Worm (Caenorhabditis elegans) whole organism, young adult: Measurements from ENCODE around the gene dpy-2.

Source experiments
- B0019.2 ChIP-seq: fragments of 200-800 bp; sonication (Bioruptor generic); conservative IDR thresholded peaks from 2 replicates; pipeline ENCODE4 v1.3.6; 2022; ENCODE audit warnings: missing genetic modification reagents, missing genetic modification characterization, missing compliant biosample characterization
- B0261.1 ChIP-seq: sonication (generic microtip); optimal IDR thresholded peaks from 2 replicates; lab custom pipeline; 2016; ENCODE audit warnings: mild to moderate bottlenecking, missing genetic modification characterization, moderate library complexity, missing compliant biosample characterization
- C06A6.2 ChIP-seq: fragments of 200-800 bp; sonication (Bioruptor generic); conservative IDR thresholded peaks from 2 replicates; pipeline ENCODE4 v1.3.6; 2022; ENCODE audit warnings: missing genetic modification characterization, missing compliant biosample characterization
- C17E4.6 ChIP-seq: fragments of 200-800 bp; sonication (Bioruptor generic); IDR thresholded peaks from 2 replicates; pipeline ENCODE4 v1.3.6; 2022; ENCODE audit warnings: missing genetic modification reagents, missing genetic modification characterization, missing compliant biosample characterization
- D2030.7 ChIP-seq: fragments of 200-800 bp; sonication (Bioruptor generic); IDR thresholded peaks from 2 replicates; pipeline ENCODE4 v1.3.6; 2022; ENCODE audit warnings: missing genetic modification reagents, missing genetic modification characterization, missing compliant biosample characterization
- F23B12.7 ChIP-seq: sonication (generic microtip); optimal IDR thresholded peaks from 2 replicates; lab custom pipeline; 2017; ENCODE audit warnings: missing genetic modification characterization, mild to moderate bottlenecking, missing compliant biosample characterization, antibody characterized with exemption, moderate library complexity; ENCODE audit not compliant: insufficient read depth
- K11D2.4 ChIP-seq: fragments of 200-800 bp; sonication (Bioruptor generic); IDR thresholded peaks from 2 replicates; pipeline ENCODE4 v1.3.6; 2022; ENCODE audit warnings: missing genetic modification reagents, missing genetic modification characterization, missing compliant biosample characterization
- T26A5.8 ChIP-seq: sonication (generic microtip); optimal IDR thresholded peaks from 2 replicates; lab custom pipeline; 2016; ENCODE audit warnings: missing genetic modification characterization, missing compliant biosample characterization
- Y53F4B.3 ChIP-seq: fragments of 200-800 bp; sonication (Bioruptor generic); IDR thresholded peaks from 2 replicates; pipeline ENCODE4 v1.3.6; 2022; ENCODE audit warnings: missing genetic modification reagents, missing genetic modification characterization, missing compliant biosample characterization
- aptf-3 ChIP-seq: fragments of 200-800 bp; sonication (Bioruptor generic); IDR thresholded peaks from 2 replicates; pipeline ENCODE4 v1.3.6; 2022; ENCODE audit warnings: missing genetic modification characterization, missing compliant biosample characterization
- athp-1 ChIP-seq: sonication (generic microtip); optimal IDR thresholded peaks from 2 replicates; lab custom pipeline; 2017; ENCODE audit warnings: mild to moderate bottlenecking, missing genetic modification characterization, missing compliant biosample characterization
- ccch-3 ChIP-seq: fragments of 200-800 bp; sonication (Bioruptor generic); optimal IDR thresholded peaks from 2 replicates; lab custom pipeline; 2018; ENCODE audit warnings: mild to moderate bottlenecking, missing genetic modification characterization, missing compliant biosample characterization
- cebp-2 ChIP-seq: fragments of 200-800 bp; sonication (Bioruptor generic); IDR thresholded peaks from 2 replicates; pipeline ENCODE4 v1.3.6; 2022; ENCODE audit warnings: missing genetic modification characterization, missing compliant biosample characterization
- ceh-91 ChIP-seq: fragments of 200-800 bp; sonication (Bioruptor generic); IDR thresholded peaks from 2 replicates; pipeline ENCODE4 v1.3.6; 2022; ENCODE audit warnings: missing genetic modification reagents, missing genetic modification characterization, missing compliant biosample characterization
- egrh-3 ChIP-seq: fragments of 200-800 bp; sonication (Bioruptor generic); IDR thresholded peaks from 2 replicates; pipeline ENCODE4 v1.3.6; 2022; ENCODE audit warnings: missing genetic modification reagents, missing genetic modification characterization, missing compliant biosample characterization
- gei-17 ChIP-seq: fragments of 200-800 bp; sonication (Bioruptor generic); optimal IDR thresholded peaks from 2 replicates; lab custom pipeline; 2018; ENCODE audit warnings: mild to moderate bottlenecking, missing genetic modification characterization, missing compliant biosample characterization
- him-1 ChIP-seq: sonication (generic microtip); optimal IDR thresholded peaks from 2 replicates; lab custom pipeline; 2016; ENCODE audit warnings: missing genotype, missing genetic modification reagents, missing genetic modification characterization, missing compliant biosample characterization
- hlh-26 ChIP-seq: fragments of 200-800 bp; sonication (Bioruptor generic); conservative IDR thresholded peaks from 2 replicates; pipeline ENCODE4 v1.3.6; 2022; ENCODE audit warnings: missing genetic modification reagents, missing genetic modification characterization, missing compliant biosample characterization
- lin-26 ChIP-seq: fragments of 200-800 bp; sonication (Bioruptor generic); IDR thresholded peaks from 2 replicates; pipeline ENCODE4 v1.3.6; 2022; ENCODE audit warnings: missing genetic modification reagents, missing genetic modification characterization, missing compliant biosample characterization
- lsl-1 ChIP-seq: fragments of 200-800 bp; sonication (Bioruptor generic); optimal IDR thresholded peaks from 2 replicates; lab custom pipeline; 2018; ENCODE audit warnings: mild to moderate bottlenecking, missing genetic modification characterization, moderate library complexity, missing compliant biosample characterization
- madf-10 ChIP-seq: sonication (generic microtip); optimal IDR thresholded peaks from 2 replicates; lab custom pipeline; 2016; ENCODE audit warnings: mild to moderate bottlenecking, missing genetic modification characterization, missing compliant biosample characterization
- mcd-1 ChIP-seq: fragments of 200-800 bp; sonication (Bioruptor generic); IDR thresholded peaks from 2 replicates; pipeline ENCODE4 v1.3.6; 2022; ENCODE audit warnings: missing genetic modification reagents, missing genetic modification characterization, missing compliant biosample characterization
- mes-4 ChIP-seq: sonication (generic microtip); optimal IDR thresholded peaks from 2 replicates; lab custom pipeline; 2016; ENCODE audit warnings: missing genotype, missing genetic modification characterization, missing compliant biosample characterization
- nfya-1 ChIP-seq: sonication (generic microtip); optimal IDR thresholded peaks from 2 replicates; lab custom pipeline; 2017; ENCODE audit warnings: antibody characterized with exemption, missing compliant biosample characterization, missing genetic modification characterization, borderline replicate concordance; ENCODE audit not compliant: insufficient read depth
- nhr-179 ChIP-seq: sonication (generic microtip); optimal IDR thresholded peaks from 2 replicates; lab custom pipeline; 2016; ENCODE audit warnings: mild to moderate bottlenecking, missing genetic modification characterization, missing compliant biosample characterization
- nhr-80 ChIP-seq: sonication (generic microtip); optimal IDR thresholded peaks from 2 replicates; lab custom pipeline; 2016; ENCODE audit warnings: missing genetic modification characterization, missing compliant biosample characterization
- rpc-1 ChIP-seq, 2 experiments: fragments of 150-350 bp in 1 of 2; sonication (generic microtip) in 1 of 2; optimal IDR thresholded peaks; 2 replicates each; lab custom pipeline; 2014 to 2018; ENCODE audit warnings: missing biosample characterization in 1 of 2, missing genetic modification characterization in 1 of 2, missing genetic modification reagents in 1 of 2, missing genotype in 1 of 2
- tbx-9 ChIP-seq: sonication (generic microtip); optimal IDR thresholded peaks from 2 replicates; lab custom pipeline; 2016; ENCODE audit warnings: borderline replicate concordance, missing genetic modification characterization, inconsistent platforms, missing compliant biosample characterization
- tlf-1 ChIP-seq: fragments of 200-800 bp; sonication (Bioruptor generic); optimal IDR thresholded peaks from 2 replicates; lab custom pipeline; 2018; ENCODE audit warnings: mild to moderate bottlenecking, missing genetic modification characterization, missing compliant biosample characterization
- unc-130 ChIP-seq: sonication (generic microtip); optimal IDR thresholded peaks from 2 replicates; lab custom pipeline; 2016; ENCODE audit warnings: missing genetic modification reagents, missing genetic modification characterization, missing compliant biosample characterization
- xnd-1 ChIP-seq: sonication (generic microtip); optimal IDR thresholded peaks from 2 replicates; lab custom pipeline; 2016; ENCODE audit warnings: missing genotype, missing genetic modification reagents, missing genetic modification characterization, missing compliant biosample characterization
- zfh-2 ChIP-seq: fragments of 200-800 bp; sonication (Bioruptor generic); conservative IDR thresholded peaks from 2 replicates; pipeline ENCODE4 v1.3.6; 2022; ENCODE audit warnings: missing genetic modification reagents, missing genetic modification characterization, missing compliant biosample characterization
- ztf-22 ChIP-seq: fragments of 200-800 bp; sonication (Bioruptor generic); optimal IDR thresholded peaks from 2 replicates; lab custom pipeline; 2018; ENCODE audit warnings: mild to moderate bottlenecking, missing genetic modification characterization, moderate library complexity, missing compliant biosample characterization
- ztf-6 ChIP-seq: fragments of 200-800 bp; sonication (Bioruptor generic); IDR thresholded peaks from 2 replicates; pipeline ENCODE4 v1.3.6; 2022; ENCODE audit warnings: missing genetic modification reagents, missing genetic modification characterization, missing compliant biosample characterization

Gene dpy-2

DNA sequence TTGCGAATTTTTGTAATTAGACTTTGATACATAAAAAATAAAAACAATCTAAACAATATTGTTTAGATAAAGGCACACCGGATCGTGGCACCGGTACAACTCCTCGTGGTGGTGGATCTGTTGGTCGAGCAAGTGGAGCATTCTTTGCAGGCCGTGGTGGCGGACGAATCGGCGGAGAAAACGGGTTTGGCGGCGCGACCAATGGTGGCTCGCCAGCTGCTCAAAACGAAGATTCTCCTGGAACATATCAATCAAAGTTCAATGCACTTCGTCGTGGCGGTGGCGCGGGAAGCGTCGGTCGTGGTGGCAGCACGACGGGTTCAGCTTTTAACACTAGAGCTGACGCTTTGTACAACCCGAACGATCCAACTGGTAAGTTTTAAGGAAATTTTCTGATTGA is 28.1 kb upstream of the dpy-2 start:
- TF ChIP-seq hlh-26 = no peak
- peak; percentile 21; the same call in 1 of the 2 replicates for TF ChIP-seq egrh-3 (GFP tag; lab: Robert Waterston, UW)
- TF ChIP-seq ztf-22 (GFP tag; lab: Kevin White, UChicago) = no peak
- TF ChIP-seq B0261.1 (tag; lab: Kevin White, UChicago) = no peak
- no peak for TF ChIP-seq D2030.7 (GFP tag; lab: Robert Waterston, UW)
- TF ChIP-seq lin-26 (GFP tag; lab: Robert Waterston, UW) = no peak
- TF ChIP-seq nhr-179 (tag; lab: Kevin White, UChicago) = no peak
- no peak for TF ChIP-seq nhr-80 (tag; lab: Kevin White, UChicago)
- no peak for TF ChIP-seq T26A5.8 (tag; lab: Kevin White, UChicago)
- no peak for TF ChIP-seq gei-17
- TF ChIP-seq zfh-2 = peak; percentile 71

- no peak for TF ChIP-seq Y53F4B.3 (GFP tag; lab: Robert Waterston, UW)
These were observed 25.0 kb upstream of the dpy-2 start for ce11 chrII:6689088-6689487.

ce11 chrII:6695388-6695787 is 18.7 kb upstream of the dpy-2 start, which contains the start of gene C18H9.5:
TSS of gene C18H9.5 (minus strand) at chrII:6695566.
- TF ChIP-seq mcd-1 (GFP tag; lab: Robert Waterston, UW) (no peak), ztf-22 (GFP tag; lab: Kevin White, UChicago) (no peak), F23B12.7 (tag; lab: Kevin White, UChicago) (no peak), tbx-9 (tag; lab: Kevin White, UChicago) (no peak), K11D2.4 (GFP tag; lab: Robert Waterston, UW) (no peak), madf-10 (tag; lab: Kevin White, UChicago) (no peak), ztf-6 (GFP tag; lab: Robert Waterston, UW) (no peak), nhr-80 (tag; lab: Kevin White, UChicago) (no peak)

DNA sequence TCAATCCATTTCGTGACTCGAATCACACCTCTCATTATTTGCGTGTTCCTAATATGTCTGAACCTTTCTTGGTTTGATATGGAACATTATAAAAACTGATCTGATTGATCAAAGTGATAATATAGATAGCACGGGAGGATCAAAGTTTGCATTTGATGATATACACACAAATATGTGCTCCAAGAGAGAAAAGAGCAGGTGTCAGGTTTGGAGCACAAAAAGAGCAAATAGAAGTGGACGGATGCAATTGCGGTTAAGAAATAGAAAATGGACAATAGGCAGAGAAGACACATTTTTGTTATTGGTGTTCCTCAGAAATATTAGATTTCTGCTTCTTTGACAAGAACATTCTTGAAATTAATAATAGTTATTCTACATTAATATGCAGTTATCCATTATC is 15.3 kb upstream of the dpy-2 start, which contains the start of gene C18H9.1:
C18H9.1 (plus strand) TSS at position 301 of the 400 bp plus-strand sequence.
- TF ChIP-seq rpc-1 (optimal IDR thresholded peaks at IDR 0.05; lab: Kevin White, UChicago) = no peak
- no peak for TF ChIP-seq rpc-1 (tag; optimal IDR thresholded peaks at IDR 0.05; lab: Kevin White, UChicago)
- no peak for TF ChIP-seq xnd-1
- no peak for TF ChIP-seq unc-130 (GFP tag; lab: Kevin White, UChicago)
- no peak for TF ChIP-seq him-1
- no peak for TF ChIP-seq aptf-3 (GFP tag; lab: Robert Waterston, UW)
- TF ChIP-seq ztf-22 (GFP tag; lab: Kevin White, UChicago) = no peak
- no peak for TF ChIP-seq hlh-26
- TF ChIP-seq F23B12.7 (tag; lab: Kevin White, UChicago) = no peak
- TF ChIP-seq nfya-1 (tag; lab: Kevin White, UChicago) = no peak
- no peak for TF ChIP-seq cebp-2
- no peak for TF ChIP-seq ccch-3 (GFP tag; lab: Kevin White, UChicago)
- no peak for TF ChIP-seq C06A6.2
- no peak for TF ChIP-seq athp-1 (tag; lab: Kevin White, UChicago)
- TF ChIP-seq ceh-91 (GFP tag; lab: Robert Waterston, UW) = no peak
- TF ChIP-seq mes-4 = no peak
- TF ChIP-seq lsl-1 (GFP tag; lab: Kevin White, UChicago) = no peak
- TF ChIP-seq tlf-1 (GFP tag; lab: Kevin White, UChicago) = no peak
- TF ChIP-seq B0019.2 (GFP tag; lab: Robert Waterston, UW) = no peak
- no peak for TF ChIP-seq ztf-6 (GFP tag; lab: Robert Waterston, UW)
- no peak for TF ChIP-seq C17E4.6 (GFP tag; lab: Robert Waterston, UW)
- TF ChIP-seq, all 124 proteins: peak for 0
